Fruit fly (Drosophila melanogaster) whole organism, embryonic: ENCODE measurements around the gene Bhmt.

ENCODE experiments used
- Ada2b ChIP-seq: fragments of 200-800 bp; sonication (Bioruptor generic); IDR thresholded peaks from 2 replicates; pipeline ENCODE4 v1.3.6; 2022; ENCODE audit warnings: missing biosample characterization, missing genetic modification characterization
- Aef1 ChIP-seq: fragments of 200-800 bp; sonication (Bioruptor generic); IDR thresholded peaks from 3 replicates; pipeline ENCODE4 v1.3.6; 2022; ENCODE audit warnings: missing biosample characterization, missing genetic modification characterization
- CG10147 ChIP-seq: fragments of 200-800 bp; sonication (Bioruptor generic); optimal IDR thresholded peaks from 2 replicates; lab custom pipeline; 2019; ENCODE audit warnings: missing biosample characterization, mild to moderate bottlenecking, missing genetic modification characterization, moderate library complexity
- CG10274 ChIP-seq: fragments of 200-800 bp; sonication (Bioruptor generic); optimal IDR thresholded peaks from 3 replicates; lab custom pipeline; 2017; ENCODE audit warnings: missing biosample characterization, mild to moderate bottlenecking, missing genetic modification characterization
- CG10366 ChIP-seq: fragments of 200-800 bp; sonication (Bioruptor generic); IDR thresholded peaks from 2 replicates; pipeline ENCODE4 v1.3.6; 2022; ENCODE audit warnings: missing biosample characterization, missing genetic modification characterization
- CG11085 ChIP-seq: fragments of 200-800 bp; sonication (Bioruptor generic); IDR thresholded peaks from 2 replicates; pipeline ENCODE4 v1.3.6; 2022; ENCODE audit warnings: missing biosample characterization, missing genetic modification characterization
- CG11695 ChIP-seq: fragments of 200-800 bp; sonication (Bioruptor generic); IDR thresholded peaks from 3 replicates; pipeline ENCODE4 v1.3.6; 2022; ENCODE audit warnings: missing biosample characterization, missing genetic modification characterization
- CG12744 ChIP-seq: fragments of 200-800 bp; sonication (Bioruptor generic); optimal IDR thresholded peaks from 2 replicates; lab custom pipeline; 2016; ENCODE audit warnings: missing biosample characterization, missing genetic modification characterization
- CG12769 ChIP-seq: fragments of 200-800 bp; sonication (Bioruptor generic); optimal IDR thresholded peaks from 2 replicates; lab custom pipeline; 2019; ENCODE audit warnings: missing biosample characterization, mild to moderate bottlenecking, missing genetic modification characterization, moderate library complexity
- CG13296 ChIP-seq: fragments of 200-800 bp; sonication (Bioruptor generic); optimal IDR thresholded peaks from 3 replicates; lab custom pipeline; 2018; ENCODE audit warnings: missing biosample characterization, mild to moderate bottlenecking, missing genetic modification characterization
- CG13424 ChIP-seq: fragments of 200-800 bp; sonication (Bioruptor generic); optimal IDR thresholded peaks from 2 replicates; lab custom pipeline; 2019; ENCODE audit warnings: missing biosample characterization, mild to moderate bottlenecking, missing genetic modification characterization, moderate library complexity
- CG13775 ChIP-seq: fragments of 200-800 bp; sonication (Bioruptor generic); optimal IDR thresholded peaks from 3 replicates; lab custom pipeline; 2017; ENCODE audit warnings: missing biosample characterization, mild to moderate bottlenecking, missing genetic modification characterization
- CG14014 ChIP-seq: fragments of 200-800 bp; sonication (Bioruptor generic); IDR thresholded peaks from 2 replicates; pipeline ENCODE4 v1.3.6; 2022; ENCODE audit warnings: missing biosample characterization, missing genetic modification characterization
- CG14441 ChIP-seq: fragments of 200-800 bp; sonication (Bioruptor generic); IDR thresholded peaks from 2 replicates; pipeline ENCODE4 v1.3.6; 2022; ENCODE audit warnings: missing biosample characterization, missing genetic modification characterization
- CG14710 ChIP-seq: fragments of 200-800 bp; sonication (Bioruptor generic); optimal IDR thresholded peaks from 3 replicates; lab custom pipeline; 2019; ENCODE audit warnings: missing biosample characterization, mild to moderate bottlenecking, missing genetic modification characterization, moderate library complexity
- CG16779 ChIP-seq: fragments of 200-800 bp; sonication (Bioruptor generic); IDR thresholded peaks from 2 replicates; pipeline ENCODE4 v1.3.6; 2022; ENCODE audit warnings: missing biosample characterization, missing genetic modification characterization
- CG16863 ChIP-seq: fragments of 200-800 bp; sonication (Bioruptor generic); optimal IDR thresholded peaks from 3 replicates; lab custom pipeline; 2016; ENCODE audit warnings: missing biosample characterization, missing genetic modification characterization
- CG2199 ChIP-seq: fragments of 200-800 bp; sonication (Bioruptor generic); IDR thresholded peaks from 3 replicates; pipeline ENCODE4 v1.3.6; 2022; ENCODE audit warnings: missing biosample characterization, missing genetic modification characterization
- CG32767 ChIP-seq: fragments of 200-800 bp; sonication (Bioruptor generic); IDR thresholded peaks from 2 replicates; pipeline ENCODE4 v1.3.6; 2022; ENCODE audit warnings: missing biosample characterization, missing genetic modification characterization
- CG4404 ChIP-seq: fragments of 200-800 bp; sonication (Bioruptor generic); IDR thresholded peaks from 2 replicates; pipeline ENCODE4 v1.3.6; 2022; ENCODE audit warnings: missing biosample characterization, missing genetic modification characterization
- CG7372 ChIP-seq: fragments of 200-800 bp; sonication (Bioruptor generic); IDR thresholded peaks from 2 replicates; pipeline ENCODE4 v1.3.6; 2022; ENCODE audit warnings: missing biosample characterization, missing genetic modification characterization
- CG7839 ChIP-seq: fragments of 200-800 bp; sonication (Bioruptor generic); optimal IDR thresholded peaks from 3 replicates; lab custom pipeline; 2018; ENCODE audit warnings: missing biosample characterization, mild to moderate bottlenecking, missing genetic modification characterization, moderate library complexity
- D19B ChIP-seq: fragments of 200-800 bp; sonication (Bioruptor generic); optimal IDR thresholded peaks from 2 replicates; lab custom pipeline; 2017; ENCODE audit warnings: missing biosample characterization, mild to moderate bottlenecking, missing genetic modification characterization
- Dbx ChIP-seq: fragments of 200-800 bp; sonication (Bioruptor generic); IDR thresholded peaks from 3 replicates; pipeline ENCODE4 v1.3.6; 2022; ENCODE audit warnings: missing biosample characterization, missing genetic modification characterization
- Deaf1 ChIP-seq: fragments of 200-800 bp; optimal IDR thresholded peaks from 3 replicates; lab custom pipeline; 2019; ENCODE audit warnings: missing biosample characterization, mild to moderate bottlenecking, missing genetic modification characterization, moderate library complexity
- Dek ChIP-seq: fragments of 200-800 bp; sonication (Bioruptor generic); optimal IDR thresholded peaks from 3 replicates; lab custom pipeline; 2019; ENCODE audit warnings: missing biosample characterization, mild to moderate bottlenecking, missing genetic modification characterization, moderate library complexity
- E2f2 ChIP-seq: fragments of 200-800 bp; sonication (Bioruptor generic); IDR thresholded peaks from 2 replicates; pipeline ENCODE4 v1.3.6; 2022; ENCODE audit warnings: missing biosample characterization, missing genetic modification characterization
- Hmr ChIP-seq: fragments of 200-800 bp; sonication (Bioruptor generic); optimal IDR thresholded peaks from 3 replicates; lab custom pipeline; 2017; ENCODE audit warnings: mild to moderate bottlenecking, missing biosample characterization, missing genetic modification reagents, missing genetic modification characterization
- Hr51 ChIP-seq, 2 experiments: fragments of 200-800 bp; sonication (Bioruptor generic); optimal IDR thresholded peaks; 2 replicates in 1 of 2; 3 replicates in 1 of 2; lab custom pipeline; 2016 to 2018; ENCODE audit warnings: missing biosample characterization in 2 of 2, missing genetic modification characterization in 2 of 2, mild to moderate bottlenecking in 1 of 2, moderate library complexity in 1 of 2
- Med ChIP-seq: fragments of 200-800 bp; sonication (Bioruptor generic); peaks from one replicate; lab custom pipeline; 2016; ENCODE audit warnings: missing biosample characterization, missing genetic modification characterization, mild to moderate bottlenecking, inconsistent platforms, moderate library complexity
- Nf-YB ChIP-seq: fragments of 200-800 bp; sonication (Bioruptor generic); optimal IDR thresholded peaks from 3 replicates; lab custom pipeline; 2019; ENCODE audit warnings: missing biosample characterization, mild to moderate bottlenecking, missing genetic modification characterization, moderate library complexity
- NfI ChIP-seq: fragments of 200-800 bp; sonication (Bioruptor generic); optimal IDR thresholded peaks from 3 replicates; lab custom pipeline; 2018; ENCODE audit warnings: missing biosample characterization, mild to moderate bottlenecking, missing genetic modification characterization, moderate library complexity
- PHDP ChIP-seq: fragments of 200-800 bp; sonication (Bioruptor generic); optimal IDR thresholded peaks from 3 replicates; lab custom pipeline; 2018; ENCODE audit warnings: missing biosample characterization, mild to moderate bottlenecking, missing genetic modification characterization, moderate library complexity
- Rfx ChIP-seq: fragments of 200-800 bp; sonication (Bioruptor generic); IDR thresholded peaks from 2 replicates; pipeline ENCODE4 v1.3.6; 2022; ENCODE audit warnings: missing biosample characterization, missing genetic modification characterization
- Scr ChIP-seq: fragments of 200-800 bp; sonication (Bioruptor generic); IDR thresholded peaks from 2 replicates; pipeline ENCODE4 v1.3.6; 2022; ENCODE audit warnings: missing biosample characterization, missing genetic modification characterization; ENCODE audit not compliant: partially characterized antibody
- Sox102F ChIP-seq: fragments of 200-800 bp; sonication (Bioruptor generic); optimal IDR thresholded peaks from 2 replicates; lab custom pipeline; 2018; ENCODE audit warnings: missing biosample characterization, mild to moderate bottlenecking, missing genetic modification characterization, moderate library complexity
- Sry-δ ChIP-seq: fragments of 200-800 bp; sonication (Bioruptor generic); optimal IDR thresholded peaks from 2 replicates; lab custom pipeline; 2016; ENCODE audit warnings: missing biosample characterization, missing genetic modification characterization
- al ChIP-seq: fragments of 200-800 bp; sonication (Bioruptor generic); IDR thresholded peaks from 2 replicates; pipeline ENCODE4 v1.3.6; 2022; ENCODE audit warnings: missing biosample characterization, missing genetic modification characterization
- chm ChIP-seq: fragments of 200-800 bp; sonication (Bioruptor generic); IDR thresholded peaks from 2 replicates; pipeline ENCODE4 v1.3.6; 2022; ENCODE audit warnings: missing biosample characterization, missing genetic modification characterization
- crol ChIP-seq: fragments of 200-800 bp; sonication (Bioruptor generic); IDR thresholded peaks from 2 replicates; pipeline ENCODE4 v1.3.6; 2022; ENCODE audit warnings: missing biosample characterization, missing genetic modification characterization
- crp ChIP-seq, 2 experiments: fragments of 200-800 bp; sonication (Bioruptor generic); optimal IDR thresholded peaks; 2 replicates in 1 of 2; 3 replicates in 1 of 2; lab custom pipeline; 2017; ENCODE audit warnings: missing biosample characterization in 2 of 2, missing genetic modification characterization in 2 of 2, mild to moderate bottlenecking in 1 of 2, moderate library complexity in 1 of 2
- gem ChIP-seq: fragments of 200-800 bp; sonication (Bioruptor generic); optimal IDR thresholded peaks from 2 replicates; lab custom pipeline; 2019; ENCODE audit warnings: missing biosample characterization, mild to moderate bottlenecking, missing genetic modification characterization, moderate library complexity
- gsb ChIP-seq: fragments of 200-800 bp; sonication (Bioruptor generic); IDR thresholded peaks from 2 replicates; pipeline ENCODE4 v1.3.6; 2022; ENCODE audit warnings: missing biosample characterization, missing genetic modification characterization
- jigr1 ChIP-seq: fragments of 200-800 bp; sonication (Bioruptor generic); IDR thresholded peaks from 3 replicates; pipeline ENCODE4 v1.3.6; 2022; ENCODE audit warnings: missing biosample characterization, missing genetic modification characterization
- repo ChIP-seq: fragments of 200-800 bp; sonication (Bioruptor generic); optimal IDR thresholded peaks from 2 replicates; lab custom pipeline; 2016; ENCODE audit warnings: missing biosample characterization, missing genetic modification characterization
- row ChIP-seq: fragments of 200-800 bp; sonication (Bioruptor generic); IDR thresholded peaks from 3 replicates; pipeline ENCODE4 v1.3.6; 2022; ENCODE audit warnings: missing biosample characterization, missing genetic modification characterization
- sd ChIP-seq: fragments of 200-800 bp; sonication (Bioruptor generic); optimal IDR thresholded peaks from 3 replicates; lab custom pipeline; 2018; ENCODE audit warnings: missing biosample characterization, mild to moderate bottlenecking, missing genetic modification characterization, moderate library complexity
- sens ChIP-seq: fragments of 200-800 bp; sonication (Bioruptor generic); peaks from one replicate; lab custom pipeline; 2016; ENCODE audit warnings: missing biosample characterization, missing genetic modification characterization

The Bhmt gene

dm6 chr2L:18965367-18966213 is 8.5 kb upstream of the Bhmt start (continued):
- peak; percentile 76 for TF ChIP-seq row (GFP tag; lab: Robert Waterston, UW)
- peak; percentile 47 for TF ChIP-seq Hmr (GFP tag; lab: Kevin White, UChicago)
- 0 out of 2 replicates have a peak, but pooled peaks have one; percentile 12 for TF ChIP-seq CG10366
- TF ChIP-seq jigr1 (GFP tag; lab: Robert Waterston, UW), result no peak
- 0 out of 2 replicates have a peak, but pooled peaks have one; percentile 7 for TF ChIP-seq crol (GFP tag; lab: Robert Waterston, UW)
- no peak for TF ChIP-seq Scr (GFP tag; lab: Robert Waterston, UW)
- peak; percentile 59 for TF ChIP-seq Rfx (GFP tag; lab: Robert Waterston, UW)
- peak; percentile 9; the same call in 1 of the 3 replicates for TF ChIP-seq Aef1 (GFP tag; lab: Robert Waterston, UW)
- TF ChIP-seq Nf-YB (GFP tag; lab: Kevin White, UChicago), result peak; percentile 37
- peak; percentile 66; the same call in 1 of the 2 replicates for TF ChIP-seq al
- TF ChIP-seq Deaf1 (tag; lab: Kevin White, UChicago), result peak; percentile 1
- peak in 1 of 2 experiments; percentile 44 for TF ChIP-seq Hr51 (GFP tag; optimal IDR thresholded peaks at IDR 0.05; lab: Kevin White, UChicago)
- peak; percentile 18; the same call in 1 of the 2 replicates for TF ChIP-seq Ada2b (GFP tag; lab: Robert Waterston, UW)
- peak; percentile 28; the same call in 1 of the 2 replicates for TF ChIP-seq CG7372 (GFP tag; lab: Robert Waterston, UW)
- peak; percentile 49 for TF ChIP-seq sens (GFP tag; lab: Kevin White, UChicago)
- TF ChIP-seq CG14014 (GFP tag; lab: Robert Waterston, UW), result peak; percentile 25
- TF ChIP-seq chm, result peak; percentile 22; the same call in 1 of the 2 replicates
- peak; percentile 64 for TF ChIP-seq gem
- TF ChIP-seq crp (GFP tag; optimal IDR thresholded peaks at IDR 0.05; lab: Kevin White, UChicago), result peak in 1 of 2 experiments; percentile 5
- no peak for TF ChIP-seq CG11085 (GFP tag; lab: Robert Waterston, UW)
- TF ChIP-seq Sox102F (GFP tag; lab: Kevin White, UChicago), result peak; percentile 15
- no peak for TF ChIP-seq CG16863
- TF ChIP-seq Med (GFP tag; lab: Kevin White, UChicago), result peak; percentile 29
- TF ChIP-seq CG32767 (GFP tag; lab: Robert Waterston, UW), result 0 out of 2 replicates have a peak, but pooled peaks have one; percentile 32
- peak; percentile 22 for TF ChIP-seq CG13775 (GFP tag; lab: Kevin White, UChicago)
- no peak for TF ChIP-seq Dek (tag; lab: Kevin White, UChicago)
- peak; percentile 8 for TF ChIP-seq NfI (GFP tag; lab: Kevin White, UChicago)
- peak; percentile 34 for TF ChIP-seq CG13296
- TF ChIP-seq CG7839, result peak; percentile 49
- TF ChIP-seq E2f2, result no peak
- TF ChIP-seq CG16779 (GFP tag; lab: Robert Waterston, UW), result peak; percentile 40; the same call in 1 of the 2 replicates
- peak; percentile 60; the same call in 2 of the 3 replicates for TF ChIP-seq CG11695 (GFP tag; lab: Robert Waterston, UW)
- peak; percentile 64 for TF ChIP-seq PHDP (tag; lab: Kevin White, UChicago)
- peak; percentile 98 for TF ChIP-seq D19B
- no peak for TF ChIP-seq repo (GFP tag; lab: Kevin White, UChicago)
- no peak for TF ChIP-seq CG12744
- no peak for TF ChIP-seq CG14710 (tag; lab: Kevin White, UChicago)
- peak; percentile 16; the same call in 1 of the 2 replicates for TF ChIP-seq CG4404 (GFP tag; lab: Robert Waterston, UW)
- peak; percentile 31 for TF ChIP-seq CG13424
- TF ChIP-seq CG2199 (GFP tag; lab: Robert Waterston, UW), result no peak
- TF ChIP-seq Sry-δ (GFP tag; lab: Kevin White, UChicago), result no peak
- peak; percentile 63 for TF ChIP-seq CG10147 (GFP tag; lab: Kevin White, UChicago)
- TF ChIP-seq CG12769, result peak; percentile 51
- 0 out of 2 replicates have a peak, but pooled peaks have one; percentile 22 for TF ChIP-seq CG14441 (GFP tag; lab: Robert Waterston, UW)
- TF ChIP-seq CG10274 (GFP tag; lab: Kevin White, UChicago), result no peak
- 0 out of 2 replicates have a peak, but pooled peaks have one; percentile 5 for TF ChIP-seq gsb
- 0 out of 3 replicates have a peak, but pooled peaks have one; percentile 37 for TF ChIP-seq Dbx (GFP tag; lab: Robert Waterston, UW)
- peak; percentile 70 for TF ChIP-seq sd (tag; lab: Kevin White, UChicago)
